Worm (Caenorhabditis elegans): ENCODE data around the gene srt-41.
"Not testable (repeated sequence)": the region's sequence is repeated elsewhere in the genome, so short reads cannot be mapped to it uniquely, and the experiment has no call there.

The srt-41 gene

DNA sequence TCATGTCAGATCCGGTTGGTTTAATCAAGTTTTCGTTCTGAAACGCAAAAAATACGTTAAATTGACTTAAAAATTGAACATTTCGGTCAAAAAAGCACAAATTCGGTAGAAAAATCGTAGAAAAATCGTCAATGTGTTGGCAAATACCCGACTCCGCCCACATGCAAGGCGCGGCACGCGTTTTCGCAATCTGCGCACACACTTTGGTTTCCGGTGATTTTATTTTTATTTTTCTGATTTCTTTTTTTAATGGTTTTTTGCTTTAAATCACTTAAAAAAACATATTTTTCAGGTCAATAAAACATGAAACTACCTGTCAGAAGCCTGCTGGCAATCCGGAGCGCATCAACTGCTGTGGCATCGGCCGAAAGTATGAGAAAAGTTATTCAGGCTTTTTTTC, 18.3 kb upstream of the srt-41 start, which contains the start of the genes gly-7 and mrpl-39 (continued):
- TF ChIP-seq ceh-31 (tag; optimal IDR thresholded peaks at IDR 0.05) (peak; percentile 35), elt-2 (tag; optimal IDR thresholded peaks at IDR 0.05) (peak; percentile 53), syd-9 (tag; optimal IDR thresholded peaks at IDR 0.05) (no peak), hlh-6 (tag; optimal IDR thresholded peaks at IDR 0.05) (no peak), ceh-34 (tag; optimal IDR thresholded peaks at IDR 0.05) (peak; percentile 15), unc-3 (GFP tag; conservative IDR thresholded peaks at IDR 0.05) (no peak), unc-3 (tag; optimal IDR thresholded peaks at IDR 0.05) (no peak), dmd-4 (tag; optimal IDR thresholded peaks at IDR 0.05; ENCODE audit: borderline replicate concordance) (no peak), sox-2 (GFP tag; IDR thresholded peaks at IDR 0.05) (no peak), tbx-7 (tag; optimal IDR thresholded peaks at IDR 0.05) (no peak), pha-2 (tag; optimal IDR thresholded peaks at IDR 0.05) (peak; percentile 33), ceh-6 (GFP tag; optimal IDR thresholded peaks at IDR 0.05) (no peak), sdc-2 (tag; optimal IDR thresholded peaks at IDR 0.05) (no peak), sox-4 (tag; optimal IDR thresholded peaks at IDR 0.05) (peak; percentile 44), ama-1 (optimal IDR thresholded peaks at IDR 0.05) (no peak), ceh-19 (GFP tag; optimal IDR thresholded peaks at IDR 0.05) (peak; percentile 14), C38D4.7 (GFP tag; optimal IDR thresholded peaks at IDR 0.05) (peak; percentile 59), hlh-13 (GFP tag; optimal IDR thresholded peaks at IDR 0.05) (no peak)

DNA sequence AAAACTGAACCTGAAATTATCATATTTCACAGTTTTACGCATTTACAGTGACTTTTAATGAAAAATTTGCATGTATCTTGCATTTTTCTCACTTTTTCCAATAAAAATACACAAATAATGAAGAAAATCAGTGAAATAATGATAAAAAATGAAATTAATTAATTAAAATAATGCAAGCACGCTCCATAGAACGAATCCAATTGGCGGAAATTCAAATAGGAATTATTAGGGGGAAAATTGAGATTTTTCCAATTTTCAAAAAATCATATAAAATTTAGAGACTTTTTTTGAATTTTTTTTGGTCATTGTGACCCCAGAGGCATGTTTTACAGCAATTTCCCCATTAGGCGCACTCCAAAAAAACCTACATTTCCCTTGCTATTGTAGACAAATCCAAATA, 17.8 kb upstream of the srt-41 start:
- TF ChIP-seq K09A11.1 (tag; optimal IDR thresholded peaks at IDR 0.05; ENCODE audit: insufficient read depth) (no peak), F13H6.1 (tag; optimal IDR thresholded peaks at IDR 0.05) (no peak), ref-2 (tag; optimal IDR thresholded peaks at IDR 0.05) (no peak), K02D7.2 (tag; optimal IDR thresholded peaks at IDR 0.05) (no peak), npax-4 (tag; optimal IDR thresholded peaks at IDR 0.05) (no peak), ceh-9 (tag; optimal IDR thresholded peaks at IDR 0.05) (no peak), sox-2 (GFP tag; IDR thresholded peaks at IDR 0.05) (no peak), zip-5 (tag; optimal IDR thresholded peaks at IDR 0.05) (no peak), pha-2 (tag; optimal IDR thresholded peaks at IDR 0.05) (no peak), hlh-13 (GFP tag; optimal IDR thresholded peaks at IDR 0.05) (no peak), ceh-2 (tag; optimal IDR thresholded peaks at IDR 0.05) (no peak)

DNA sequence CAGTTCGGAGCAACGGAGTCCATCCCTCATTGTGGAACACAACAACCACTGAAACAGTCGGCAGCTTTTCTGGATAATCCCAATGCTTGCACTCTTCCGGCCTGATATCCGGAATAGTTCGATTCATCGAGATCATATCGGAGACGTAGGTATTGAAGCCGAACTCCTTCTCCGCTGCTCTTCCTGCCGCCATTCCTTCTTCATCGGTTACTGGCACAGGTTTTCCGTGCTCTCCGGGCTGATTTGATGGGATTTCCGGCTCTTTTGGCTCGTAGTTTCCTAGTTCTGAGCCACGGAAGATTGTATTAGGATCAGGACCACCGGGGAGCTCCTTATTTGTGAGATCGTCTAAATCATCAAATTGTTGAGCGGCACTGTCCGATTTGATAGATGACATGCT, 17.1 kb upstream of the srt-41 start:
- TF ChIP-seq sox-2 (GFP tag; IDR thresholded peaks at IDR 0.05) (no peak), Y22D7AL.16 (tag; optimal IDR thresholded peaks at IDR 0.05) (no peak), unc-42 (tag; optimal IDR thresholded peaks at IDR 0.05) (no peak), nfya-1 (tag; optimal IDR thresholded peaks at IDR 0.05) (no peak), zip-5 (tag; optimal IDR thresholded peaks at IDR 0.05) (no peak), dve-1 (tag; optimal IDR thresholded peaks at IDR 0.05) (no peak), madf-2 (tag; optimal IDR thresholded peaks at IDR 0.05) (no peak), ceh-48 (tag; optimal IDR thresholded peaks at IDR 0.05) (no peak), ceh-6 (GFP tag; optimal IDR thresholded peaks at IDR 0.05) (no peak), ztf-16 (tag; optimal IDR thresholded peaks at IDR 0.05) (no peak), rnt-1 (tag; optimal IDR thresholded peaks at IDR 0.05) (no peak), pros-1 (tag; optimal IDR thresholded peaks at IDR 0.05) (no peak)

DNA sequence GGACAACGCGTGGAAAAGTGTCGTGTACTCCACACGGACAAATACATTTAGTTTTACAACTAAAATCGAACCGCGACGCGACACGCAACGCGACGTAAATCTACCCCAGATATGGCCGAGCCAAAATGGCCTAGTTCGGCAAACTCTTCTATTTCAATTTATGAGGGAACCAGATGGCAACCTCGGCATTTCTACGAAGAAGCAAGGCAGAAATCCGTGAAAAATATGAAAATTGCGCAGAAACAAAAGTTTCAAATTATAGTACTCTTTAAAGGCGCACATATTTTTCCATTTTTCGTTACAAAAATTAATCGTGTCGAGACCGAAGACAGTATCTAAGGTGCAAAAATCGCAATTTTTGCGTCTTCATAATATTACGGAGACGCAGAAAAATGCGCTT, 11.8 kb upstream of the srt-41 start, which contains the start of gene Y46H3A.5:
Gene Y46H3A.5, minus strand, starts transcription at position 101 of the 400 bp plus-strand sequence.
- TF ChIP-seq hlh-13 (GFP tag; optimal IDR thresholded peaks at IDR 0.05); sdc-2 (tag; optimal IDR thresholded peaks at IDR 0.05); unc-55 (GFP tag; optimal IDR thresholded peaks at IDR 0.05): not testable (repeated sequence)

DNA sequence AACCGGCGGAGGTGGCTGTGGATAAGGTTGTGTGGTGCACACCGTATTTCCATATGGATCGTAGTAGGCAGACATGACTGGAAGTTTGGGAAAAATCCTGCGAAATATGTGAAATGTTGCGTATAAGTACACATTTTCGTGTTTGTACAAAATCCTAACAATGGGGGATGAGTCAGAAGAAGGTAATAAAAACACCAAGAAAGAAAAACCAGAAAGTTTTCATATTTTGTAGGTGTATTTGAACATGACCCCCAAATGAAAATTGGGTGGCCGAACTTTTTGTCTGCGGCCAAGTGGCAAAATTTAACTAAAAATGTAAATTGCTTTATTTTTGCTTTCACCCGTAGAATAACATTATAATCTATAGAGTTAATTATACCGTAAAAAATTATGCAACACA, 8.1 kb upstream of the srt-41 start, which contains the start of gene Y46H3A.4:
Gene Y46H3A.4, minus strand, starts transcription at position 101 of the 400 bp plus-strand sequence.
- no peak for TF ChIP-seq syd-9 (tag; optimal IDR thresholded peaks at IDR 0.05)
- TF ChIP-seq sdc-2 (tag; optimal IDR thresholded peaks at IDR 0.05): no peak
- TF ChIP-seq odd-2 (tag; optimal IDR thresholded peaks at IDR 0.05): no peak
- no peak for TF ChIP-seq gmeb-2 (tag; optimal IDR thresholded peaks at IDR 0.05)
- TF ChIP-seq nfya-1 (tag; optimal IDR thresholded peaks at IDR 0.05): no peak
- no peak for TF ChIP-seq ceh-45 (GFP tag; IDR thresholded peaks at IDR 0.05)
- TF ChIP-seq unc-86 (tag; optimal IDR thresholded peaks at IDR 0.05): no peak
- no peak for TF ChIP-seq unc-55 (GFP tag; optimal IDR thresholded peaks at IDR 0.05)
- no peak for TF ChIP-seq hlh-13 (GFP tag; optimal IDR thresholded peaks at IDR 0.05)
- TF ChIP-seq npax-4 (tag; optimal IDR thresholded peaks at IDR 0.05): no peak
- TF ChIP-seq pqm-1 (tag; optimal IDR thresholded peaks at IDR 0.05): no peak
- TF ChIP-seq madf-2 (tag; optimal IDR thresholded peaks at IDR 0.05): no peak
- no peak for TF ChIP-seq nhr-232 (tag; optimal IDR thresholded peaks at IDR 0.05)
- TF ChIP-seq unc-42 (tag; optimal IDR thresholded peaks at IDR 0.05): no peak
- no peak for TF ChIP-seq dmd-4 (tag; optimal IDR thresholded peaks at IDR 0.05; ENCODE audit: borderline replicate concordance)
- TF ChIP-seq ceh-48 (tag; optimal IDR thresholded peaks at IDR 0.05): no peak
- no peak for TF ChIP-seq elt-4 (tag; optimal IDR thresholded peaks at IDR 0.05)
- TF ChIP-seq ceh-9 (tag; optimal IDR thresholded peaks at IDR 0.05): no peak
- TF ChIP-seq ahr-1 (tag; optimal IDR thresholded peaks at IDR 0.05): no peak

Measured in whole organism, late embryonic.